Fruit fly (Drosophila melanogaster) whole organism, embryonic: ENCODE data around the gene Vha16-5.

Experiments used
- Atf-2 ChIP-seq: fragments of 200-800 bp; sonication (Bioruptor generic); optimal IDR thresholded peaks from 2 replicates; lab custom pipeline; 2016; ENCODE audit warnings: missing biosample characterization, missing genetic modification characterization
- CG10267 ChIP-seq: fragments of 200-800 bp; sonication (Bioruptor generic); optimal IDR thresholded peaks from 2 replicates; lab custom pipeline; 2018; ENCODE audit warnings: missing biosample characterization, mild to moderate bottlenecking, missing genetic modification characterization, moderate library complexity
- CG11093 ChIP-seq: fragments of 200-800 bp; sonication (Bioruptor generic); IDR thresholded peaks from 3 replicates; pipeline ENCODE4 v1.3.6; 2022; ENCODE audit warnings: missing biosample characterization, missing genetic modification characterization
- CG11723 ChIP-seq: fragments of 200-800 bp; sonication (Bioruptor generic); optimal IDR thresholded peaks from 2 replicates; lab custom pipeline; 2017; ENCODE audit warnings: missing biosample characterization, mild to moderate bottlenecking, missing genetic modification characterization
- CG12391 ChIP-seq: fragments of 200-800 bp; sonication (Bioruptor generic); optimal IDR thresholded peaks from 3 replicates; lab custom pipeline; 2018; ENCODE audit warnings: missing biosample characterization, mild to moderate bottlenecking, missing genetic modification characterization, moderate library complexity
- CG12659 ChIP-seq: fragments of 200-800 bp; sonication (Bioruptor generic); optimal IDR thresholded peaks from 3 replicates; lab custom pipeline; 2017; ENCODE audit warnings: mild to moderate bottlenecking, missing biosample characterization, missing genetic modification reagents, missing genetic modification characterization
- CG13287 ChIP-seq: fragments of 200-800 bp; sonication (Bioruptor generic); IDR thresholded peaks from 2 replicates; pipeline ENCODE4 v1.3.6; 2022; ENCODE audit warnings: missing biosample characterization, missing genetic modification characterization; ENCODE audit not compliant: partially characterized antibody
- CG14667 ChIP-seq: fragments of 200-800 bp; sonication (Bioruptor generic); IDR thresholded peaks from 2 replicates; pipeline ENCODE4 v1.3.6; 2022; ENCODE audit warnings: missing biosample characterization, missing genetic modification characterization
- CG14710 ChIP-seq: fragments of 200-800 bp; sonication (Bioruptor generic); optimal IDR thresholded peaks from 3 replicates; lab custom pipeline; 2019; ENCODE audit warnings: missing biosample characterization, mild to moderate bottlenecking, missing genetic modification characterization, moderate library complexity
- CG14860 ChIP-seq: fragments of 200-800 bp; sonication (Bioruptor generic); IDR thresholded peaks from 3 replicates; pipeline ENCODE4 v1.3.6; 2022; ENCODE audit warnings: missing biosample characterization, missing genetic modification characterization; ENCODE audit not compliant: partially characterized antibody
- CG1529 ChIP-seq: fragments of 200-800 bp; sonication (Bioruptor generic); optimal IDR thresholded peaks from 3 replicates; lab custom pipeline; 2018; ENCODE audit warnings: missing biosample characterization, missing genetic modification characterization
- CG18476 ChIP-seq: fragments of 200-800 bp; sonication (Bioruptor generic); optimal IDR thresholded peaks from 2 replicates; lab custom pipeline; 2016; ENCODE audit warnings: missing biosample characterization, mild to moderate bottlenecking, missing genetic modification characterization
- CG33213 ChIP-seq: fragments of 200-800 bp; sonication (Bioruptor generic); optimal IDR thresholded peaks from 3 replicates; lab custom pipeline; 2016; ENCODE audit warnings: missing biosample characterization, missing genetic modification characterization
- CG4424 ChIP-seq: fragments of 200-800 bp; sonication (Bioruptor generic); optimal IDR thresholded peaks from 3 replicates; lab custom pipeline; 2016; ENCODE audit warnings: missing biosample characterization, missing genetic modification characterization
- CG4617 ChIP-seq: fragments of 200-800 bp; sonication (Bioruptor generic); optimal IDR thresholded peaks from 3 replicates; lab custom pipeline; 2016; ENCODE audit warnings: missing biosample characterization, missing genetic modification characterization, borderline replicate concordance
- CG4854 ChIP-seq: fragments of 200-800 bp; sonication (Bioruptor generic); optimal IDR thresholded peaks from 2 replicates; lab custom pipeline; 2016; ENCODE audit warnings: missing biosample characterization, missing genetic modification characterization, inconsistent platforms
- CG5953 ChIP-seq: fragments of 200-800 bp; sonication (Bioruptor generic); IDR thresholded peaks from 2 replicates; pipeline ENCODE4 v1.3.6; 2022; ENCODE audit warnings: missing biosample characterization, missing genetic modification characterization
- Dek ChIP-seq: fragments of 200-800 bp; sonication (Bioruptor generic); optimal IDR thresholded peaks from 3 replicates; lab custom pipeline; 2019; ENCODE audit warnings: missing biosample characterization, mild to moderate bottlenecking, missing genetic modification characterization, moderate library complexity
- Dref ChIP-seq: fragments of 200-800 bp; sonication (Bioruptor generic); IDR thresholded peaks from 2 replicates; pipeline ENCODE4 v1.3.6; 2022; ENCODE audit warnings: missing biosample characterization, missing genetic modification characterization
- Elba2 ChIP-seq: fragments of 200-800 bp; sonication (Bioruptor generic); optimal IDR thresholded peaks from 3 replicates; lab custom pipeline; 2016; ENCODE audit warnings: missing biosample characterization, missing genetic modification characterization
- Ets97D ChIP-seq: fragments of 200-800 bp; sonication (Bioruptor generic); optimal IDR thresholded peaks from 3 replicates; lab custom pipeline; 2016; ENCODE audit warnings: missing biosample characterization, missing genetic modification characterization
- Jarid2 ChIP-seq: fragments of 200-800 bp; sonication (Bioruptor generic); optimal IDR thresholded peaks from 3 replicates; lab custom pipeline; 2017; ENCODE audit warnings: mild to moderate bottlenecking, missing biosample characterization, missing genetic modification reagents, missing genetic modification characterization
- NfI ChIP-seq: fragments of 200-800 bp; sonication (Bioruptor generic); optimal IDR thresholded peaks from 3 replicates; lab custom pipeline; 2018; ENCODE audit warnings: missing biosample characterization, mild to moderate bottlenecking, missing genetic modification characterization, moderate library complexity
- Oli ChIP-seq: fragments of 200-800 bp; sonication (Bioruptor generic); optimal IDR thresholded peaks from 2 replicates; lab custom pipeline; 2018; ENCODE audit warnings: missing biosample characterization, mild to moderate bottlenecking, missing genetic modification characterization, moderate library complexity
- PHDP ChIP-seq: fragments of 200-800 bp; sonication (Bioruptor generic); optimal IDR thresholded peaks from 3 replicates; lab custom pipeline; 2018; ENCODE audit warnings: missing biosample characterization, mild to moderate bottlenecking, missing genetic modification characterization, moderate library complexity
- Pdp1 ChIP-seq, 2 experiments: fragments of 200-800 bp; sonication (Bioruptor generic); optimal IDR thresholded peaks; 3 replicates each; lab custom pipeline; 2016; ENCODE audit warnings: missing biosample characterization in 2 of 2, missing genetic modification characterization in 2 of 2, mild to moderate bottlenecking in 1 of 2, moderate library complexity in 1 of 2
- Sox100B ChIP-seq: fragments of 200-800 bp; sonication (Bioruptor generic); optimal IDR thresholded peaks from 3 replicates; lab custom pipeline; 2018; ENCODE audit warnings: missing biosample characterization, mild to moderate bottlenecking, missing genetic modification characterization
- abd-A ChIP-seq: fragments of 200-800 bp; sonication (Bioruptor generic); optimal IDR thresholded peaks from 3 replicates; lab custom pipeline; 2019; ENCODE audit warnings: missing biosample characterization, mild to moderate bottlenecking, missing genetic modification characterization, moderate library complexity
- az2 ChIP-seq: fragments of 200-800 bp; sonication (Bioruptor generic); optimal IDR thresholded peaks from 3 replicates; lab custom pipeline; 2016; ENCODE audit warnings: missing biosample characterization, missing genetic modification characterization
- bbx ChIP-seq: fragments of 200-800 bp; sonication (Bioruptor generic); IDR thresholded peaks from 2 replicates; pipeline ENCODE4 v1.3.6; 2022; ENCODE audit warnings: missing biosample characterization, missing genetic modification characterization; ENCODE audit not compliant: partially characterized antibody
- chif ChIP-seq, 2 experiments: fragments of 200-800 bp; sonication (Bioruptor generic); optimal IDR thresholded peaks; 3 replicates each; lab custom pipeline; 2016; ENCODE audit warnings: missing biosample characterization in 2 of 2, missing genetic modification characterization in 2 of 2
- da ChIP-seq: fragments of 200-800 bp; sonication (Bioruptor generic); optimal IDR thresholded peaks from 2 replicates; lab custom pipeline; 2016; ENCODE audit warnings: missing biosample characterization, missing genetic modification characterization
- fd102C ChIP-seq: fragments of 200-800 bp; sonication (Bioruptor generic); optimal IDR thresholded peaks from 2 replicates; lab custom pipeline; 2018; ENCODE audit warnings: missing biosample characterization, mild to moderate bottlenecking, missing genetic modification characterization, moderate library complexity
- h ChIP-seq: fragments of >200 bp; optimal IDR thresholded peaks from 2 replicates; lab custom pipeline; 2017
- ind ChIP-seq: fragments of 200-800 bp; sonication (Bioruptor generic); optimal IDR thresholded peaks from 3 replicates; lab custom pipeline; 2016; ENCODE audit warnings: missing biosample characterization, missing genetic modification characterization
- jigr1 ChIP-seq: fragments of 200-800 bp; sonication (Bioruptor generic); IDR thresholded peaks from 3 replicates; pipeline ENCODE4 v1.3.6; 2022; ENCODE audit warnings: missing biosample characterization, missing genetic modification characterization
- nom ChIP-seq: fragments of 200-800 bp; sonication (Bioruptor generic); optimal IDR thresholded peaks from 2 replicates; lab custom pipeline; 2017; ENCODE audit warnings: missing biosample characterization, missing genetic modification characterization, mild to moderate bottlenecking, moderate library complexity, missing genetic modification reagents
- oc ChIP-seq: fragments of 200-800 bp; sonication (Bioruptor generic); optimal IDR thresholded peaks from 2 replicates; lab custom pipeline; 2018; ENCODE audit warnings: missing biosample characterization, mild to moderate bottlenecking, missing genetic modification characterization, moderate library complexity
- org-1 ChIP-seq: fragments of 200-800 bp; sonication (Bioruptor generic); optimal IDR thresholded peaks from 2 replicates; lab custom pipeline; 2017; ENCODE audit warnings: missing biosample characterization, missing genetic modification characterization
- peb ChIP-seq: fragments of 200-800 bp; sonication (Bioruptor generic); IDR thresholded peaks from 2 replicates; pipeline ENCODE4 v1.3.6; 2022; ENCODE audit warnings: missing biosample characterization, missing genetic modification characterization
- row ChIP-seq: fragments of 200-800 bp; sonication (Bioruptor generic); IDR thresholded peaks from 3 replicates; pipeline ENCODE4 v1.3.6; 2022; ENCODE audit warnings: missing biosample characterization, missing genetic modification characterization
- salm ChIP-seq: fragments of 200-800 bp; sonication (Bioruptor generic); optimal IDR thresholded peaks from 2 replicates; lab custom pipeline; 2018; ENCODE audit warnings: missing biosample characterization, mild to moderate bottlenecking, missing genetic modification characterization
- seq ChIP-seq: fragments of 200-800 bp; sonication (Bioruptor generic); IDR thresholded peaks from 2 replicates; pipeline ENCODE4 v1.3.6; 2022; ENCODE audit warnings: missing biosample characterization, missing genetic modification characterization
- sim ChIP-seq: fragments of 200-800 bp; sonication (Bioruptor generic); IDR thresholded peaks from 2 replicates; pipeline ENCODE4 v1.3.6; 2022; ENCODE audit warnings: missing biosample characterization, missing genetic modification characterization
- sisA ChIP-seq: fragments of 200-800 bp; sonication (Bioruptor generic); IDR thresholded peaks from 2 replicates; pipeline ENCODE4 v1.3.6; 2022; ENCODE audit warnings: missing biosample characterization, missing genetic modification characterization
- ttk ChIP-seq: fragments of 200-800 bp; sonication (Bioruptor generic); IDR thresholded peaks from 2 replicates; pipeline ENCODE4 v2.1.2; 2022; ENCODE audit warnings: missing biosample characterization, missing genetic modification characterization
- unpg ChIP-seq: fragments of 200-800 bp; sonication (Bioruptor generic); optimal IDR thresholded peaks from 3 replicates; lab custom pipeline; 2018; ENCODE audit warnings: missing biosample characterization, mild to moderate bottlenecking, missing genetic modification characterization, moderate library complexity
- wek ChIP-seq: fragments of 200-800 bp; sonication (Bioruptor generic); optimal IDR thresholded peaks from 3 replicates; lab custom pipeline; 2018; ENCODE audit warnings: missing biosample characterization, mild to moderate bottlenecking, missing genetic modification characterization, moderate library complexity

The Vha16-5 gene

DNA sequence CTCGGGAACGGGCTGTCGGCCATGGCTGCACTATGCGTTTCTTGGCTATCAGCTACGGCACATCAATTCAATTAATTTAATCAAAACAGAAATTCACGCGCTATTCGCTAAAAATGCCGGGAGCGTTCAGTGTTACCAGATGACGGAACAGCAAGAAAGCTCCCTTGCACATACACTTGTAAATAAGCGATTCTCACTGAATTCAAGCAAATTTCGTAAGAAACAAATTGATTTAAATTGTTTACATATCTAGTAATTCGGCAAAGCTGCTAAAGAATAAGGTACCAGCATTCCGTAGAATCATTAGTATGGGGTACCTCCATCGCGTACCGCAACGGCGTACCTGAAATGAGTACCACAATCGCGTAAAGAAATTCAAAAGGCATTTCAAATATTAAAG, 920 bp downstream of the Vha16-5 start, which contains the start of gene Nup107 (continued):
- TF ChIP-seq CG13287 (GFP tag; lab: Robert Waterston, UW) (peak; percentile 17; the same call in 1 of the 2 replicates), CG14710 (tag; lab: Kevin White, UChicago) (peak; percentile 28)

DNA sequence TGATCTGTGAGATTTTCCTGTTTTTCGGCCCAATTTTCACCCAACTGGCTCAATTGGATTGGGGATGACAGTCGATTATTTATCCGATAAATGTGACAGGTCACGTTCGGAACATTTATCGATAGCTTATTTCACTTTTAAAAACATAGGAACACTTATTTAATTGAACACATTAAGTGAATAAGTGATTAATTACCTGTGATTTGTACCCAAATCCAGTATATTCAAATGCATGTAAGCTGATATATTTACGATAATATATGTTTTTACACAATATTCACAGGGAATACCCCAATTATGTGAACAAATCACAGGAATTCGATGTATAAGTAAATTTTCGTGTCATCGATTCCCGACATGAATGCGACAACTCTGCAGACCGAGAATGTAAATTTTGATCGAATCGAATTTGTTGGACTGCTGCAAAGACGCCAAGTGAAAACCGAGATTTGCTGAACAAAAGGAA, 4.5 kb downstream of the Vha16-5 start, which contains the start of the genes EMC3 and Dpy-30L1:
Gene EMC3, minus strand, starts transcription at position 81 of the 466 bp plus-strand sequence.
Gene Dpy-30L1, plus strand, starts transcription at position 311 of the 466 bp plus-strand sequence.
- TF ChIP-seq da (GFP tag; lab: Kevin White, UChicago) (peak; percentile 12), Ets97D (GFP tag; lab: Kevin White, UChicago) (peak; percentile 57), CG5953 (no peak), CG10267 (tag; lab: Kevin White, UChicago) (peak; percentile 58), Atf-2 (GFP tag; lab: Kevin White, UChicago) (peak; percentile 24), row (GFP tag; lab: Robert Waterston, UW) (peak; percentile 90), oc (tag; lab: Kevin White, UChicago) (no peak), abd-A (tag; lab: Kevin White, UChicago) (no peak), CG11093 (GFP tag; lab: Robert Waterston, UW) (no peak), sim (GFP tag; lab: Robert Waterston, UW) (no peak), chif (GFP tag; optimal IDR thresholded peaks at IDR 0.05; lab: Kevin White, UChicago) (peak in 1 of 2 experiments; percentile 44), az2 (peak; percentile 49), Elba2 (GFP tag; lab: Kevin White, UChicago) (peak; percentile 32), Dref (GFP tag; lab: Robert Waterston, UW) (peak; percentile 74), Pdp1 (GFP tag; optimal IDR thresholded peaks at IDR 0.05; lab: Kevin White, UChicago) (peak; percentile 24 to 53), CG12659 (GFP tag; lab: Kevin White, UChicago) (peak; percentile 83), nom (no peak), CG4854 (GFP tag; lab: Kevin White, UChicago) (peak; percentile 49), CG11723 (GFP tag; lab: Kevin White, UChicago) (no peak), CG14667 (0 out of 2 replicates have a peak, but pooled peaks have one; percentile 29), CG14860 (GFP tag; lab: Robert Waterston, UW) (peak; percentile 86), CG18476 (GFP tag; lab: Kevin White, UChicago) (no peak), Jarid2 (GFP tag; lab: Kevin White, UChicago) (no peak), CG33213 (peak; percentile 54), salm (tag; lab: Kevin White, UChicago) (no peak), ind (GFP tag; lab: Kevin White, UChicago) (peak; percentile 49), sisA (peak; percentile 34), CG14710 (tag; lab: Kevin White, UChicago) (peak; percentile 85), h (lab: Kevin White, UChicago) (no peak), ttk (no peak), fd102C (GFP tag; lab: Kevin White, UChicago) (no peak), CG4424 (peak; percentile 48), NfI (GFP tag; lab: Kevin White, UChicago) (peak; percentile 33), CG1529 (GFP tag; lab: Kevin White, UChicago) (no peak), jigr1 (no peak), PHDP (tag; lab: Kevin White, UChicago) (peak; percentile 67), seq (GFP tag; lab: Robert Waterston, UW) (no peak), unpg (no peak), Dek (peak; percentile 16), peb (GFP tag; lab: Robert Waterston, UW) (no peak), Sox100B (no peak), org-1 (GFP tag; lab: Kevin White, UChicago) (no peak), wek (GFP tag; lab: Kevin White, UChicago) (peak; percentile 98), CG12391 (tag; lab: Kevin White, UChicago) (peak; percentile 78), CG4617 (GFP tag; lab: Kevin White, UChicago) (peak; percentile 64), bbx (GFP tag; lab: Robert Waterston, UW) (peak; percentile 73), Oli (tag; lab: Kevin White, UChicago) (peak; percentile 28)
